Worm (Caenorhabditis elegans) whole organism, midembryonic: ENCODE results near the gene Y43F4A.1.

Experiments used
- T22C8.4 ChIP-seq: fragments of 200-800 bp; sonication (Bioruptor generic); IDR thresholded peaks from 2 replicates; pipeline ENCODE4 v1.3.6; 2022; ENCODE audit warnings: missing genetic modification characterization, missing compliant biosample characterization
- cog-1 ChIP-seq: sonication (generic microtip); optimal IDR thresholded peaks from 2 replicates; lab custom pipeline; 2016; ENCODE audit warnings: missing genetic modification characterization, missing compliant biosample characterization
- flt-1 ChIP-seq: fragments of 200-800 bp; sonication (Bioruptor generic); IDR thresholded peaks from 2 replicates; pipeline ENCODE4 v1.3.6; 2022; ENCODE audit warnings: missing genetic modification characterization, missing compliant biosample characterization
- klf-2 ChIP-seq: fragments of 200-800 bp; sonication (Bioruptor generic); conservative IDR thresholded peaks from 2 replicates; pipeline ENCODE4 v1.3.6; 2022; ENCODE audit warnings: missing genetic modification reagents, missing genetic modification characterization, missing compliant biosample characterization
- med-1 ChIP-seq: sonication (generic microtip); optimal IDR thresholded peaks from 2 replicates; lab custom pipeline; 2017; ENCODE audit warnings: missing genetic modification characterization, mild to moderate bottlenecking, missing compliant biosample characterization, antibody characterized with exemption, missing genetic modification reagents; ENCODE audit not compliant: insufficient read depth
- ref-1 ChIP-seq: fragments of 200-800 bp; sonication (Bioruptor generic); conservative IDR thresholded peaks from 2 replicates; pipeline ENCODE4 v1.3.6; 2022; ENCODE audit warnings: missing genetic modification reagents, missing genetic modification characterization, missing compliant biosample characterization
- tab-1 ChIP-seq: fragments of 200-800 bp; sonication (Bioruptor generic); IDR thresholded peaks from 2 replicates; pipeline ENCODE4 v1.3.6; 2022; ENCODE audit warnings: missing genetic modification characterization, missing compliant biosample characterization
- ztf-23 ChIP-seq: fragments of 200-800 bp; sonication (Bioruptor generic); IDR thresholded peaks from 2 replicates; pipeline ENCODE4 v1.3.6; 2022; ENCODE audit warnings: missing genetic modification reagents, missing genetic modification characterization, missing compliant biosample characterization
- ztf-29 ChIP-seq: fragments of 200-800 bp; sonication (Bioruptor generic); IDR thresholded peaks from 2 replicates; pipeline ENCODE4 v1.3.6; 2022; ENCODE audit warnings: missing genetic modification reagents, missing genetic modification characterization, missing compliant biosample characterization

Y43F4A.1 gene

DNA sequence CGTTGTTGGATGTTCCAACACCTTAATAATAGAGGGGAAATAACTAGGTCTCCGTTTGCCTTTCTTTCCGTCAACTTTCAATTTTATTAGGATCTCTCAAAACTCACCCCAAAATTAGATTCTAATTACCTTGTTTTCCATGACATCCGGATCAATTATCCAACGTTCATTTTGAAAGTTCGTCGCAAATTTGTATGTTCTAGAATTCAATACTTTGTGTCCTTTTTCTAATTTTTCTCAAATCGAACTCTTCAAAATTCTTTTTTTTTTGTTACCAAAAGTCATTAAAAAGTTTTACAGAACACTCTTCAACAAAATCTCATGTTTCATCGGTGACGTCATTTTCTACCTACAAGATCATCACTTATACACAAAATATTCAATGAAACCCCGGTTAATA is at the start of gene Y43F4A.1:
Y43F4A.1 (plus strand) TSS at position 301 of the 400 bp plus-strand sequence.
- TF ChIP-seq ref-1 (GFP tag; lab: Robert Waterston, UW): no peak
- no peak for TF ChIP-seq ztf-29 (GFP tag; lab: Robert Waterston, UW)
- TF ChIP-seq med-1: no peak
- TF ChIP-seq cog-1 (tag; lab: Kevin White, UChicago): no peak
- TF ChIP-seq ztf-23 (GFP tag; lab: Robert Waterston, UW): no peak
- no peak for TF ChIP-seq T22C8.4 (GFP tag; lab: Robert Waterston, UW)
- no peak for TF ChIP-seq flt-1 (GFP tag; lab: Robert Waterston, UW)
- TF ChIP-seq tab-1 (GFP tag; lab: Robert Waterston, UW): no peak
- TF ChIP-seq klf-2: no peak

DNA sequence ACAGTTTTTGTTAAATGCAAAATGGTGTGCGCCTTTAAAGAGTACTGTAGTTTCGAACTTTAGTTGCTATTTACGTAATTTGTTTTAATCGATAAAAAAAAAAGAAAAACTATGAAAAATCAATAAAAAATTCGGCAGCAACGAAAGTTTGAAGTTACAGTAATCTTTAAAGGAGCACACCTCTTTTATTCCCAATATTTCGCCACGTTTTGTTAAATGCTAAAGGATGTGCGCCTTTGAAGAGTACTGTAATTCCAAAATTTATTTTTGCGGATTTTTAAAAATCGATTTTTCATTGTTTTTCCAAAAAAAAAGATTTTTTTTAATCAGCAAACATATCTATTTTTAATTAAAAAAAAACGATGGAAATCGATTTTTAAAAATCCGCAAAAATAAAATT is 49.2 kb upstream of the Y43F4A.1 start:
- no peak for TF ChIP-seq cog-1 (tag; lab: Kevin White, UChicago)
- TF ChIP-seq ref-1 (GFP tag; lab: Robert Waterston, UW): no peak

DNA sequence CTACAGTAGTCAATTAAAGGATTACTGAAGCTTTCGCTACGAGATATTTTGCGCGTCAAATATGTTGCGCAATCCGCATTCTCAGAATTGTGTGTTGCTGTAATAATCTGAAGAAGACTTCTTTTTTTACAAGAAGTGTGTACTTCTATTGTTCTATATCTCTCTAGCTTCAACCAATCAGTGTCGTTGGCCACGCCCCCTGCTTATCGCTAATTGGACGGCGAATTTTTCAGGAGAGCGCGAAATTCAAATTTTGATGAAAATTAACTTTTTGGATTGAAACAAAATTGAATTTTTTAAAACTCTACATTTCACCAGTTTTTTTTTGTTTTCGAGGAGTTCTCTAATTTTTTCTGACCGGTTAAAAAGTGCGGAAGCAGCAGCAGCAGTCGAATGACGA is 46.0 kb upstream of the Y43F4A.1 start:
- TF ChIP-seq flt-1 (GFP tag; lab: Robert Waterston, UW) (no peak), tab-1 (GFP tag; lab: Robert Waterston, UW) (no peak), ztf-23 (GFP tag; lab: Robert Waterston, UW) (no peak)

DNA sequence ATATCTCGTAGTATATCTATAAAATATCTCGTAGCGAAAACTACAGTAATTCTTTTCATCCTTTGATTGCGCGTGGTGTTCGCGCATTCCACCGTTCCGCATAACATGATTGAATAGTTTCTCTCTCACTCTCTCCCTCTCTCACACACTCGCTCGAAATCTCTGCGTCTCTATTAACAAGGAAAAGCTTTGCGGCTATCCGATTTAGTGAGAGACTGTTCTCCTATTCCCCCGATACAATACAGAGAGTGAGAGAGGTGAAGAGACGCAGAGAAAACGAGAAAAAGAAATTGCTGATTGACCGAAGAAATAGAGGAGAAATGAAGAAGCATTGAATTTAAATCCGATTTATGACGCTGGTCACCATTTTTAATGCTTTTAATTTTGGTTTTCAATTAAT is 40.9 kb upstream of the Y43F4A.1 start:
- TF ChIP-seq cog-1 (tag; lab: Kevin White, UChicago) (peak; percentile 63), ztf-29 (GFP tag; lab: Robert Waterston, UW) (peak; percentile 74), ref-1 (GFP tag; lab: Robert Waterston, UW) (no peak), med-1 (no peak)

DNA sequence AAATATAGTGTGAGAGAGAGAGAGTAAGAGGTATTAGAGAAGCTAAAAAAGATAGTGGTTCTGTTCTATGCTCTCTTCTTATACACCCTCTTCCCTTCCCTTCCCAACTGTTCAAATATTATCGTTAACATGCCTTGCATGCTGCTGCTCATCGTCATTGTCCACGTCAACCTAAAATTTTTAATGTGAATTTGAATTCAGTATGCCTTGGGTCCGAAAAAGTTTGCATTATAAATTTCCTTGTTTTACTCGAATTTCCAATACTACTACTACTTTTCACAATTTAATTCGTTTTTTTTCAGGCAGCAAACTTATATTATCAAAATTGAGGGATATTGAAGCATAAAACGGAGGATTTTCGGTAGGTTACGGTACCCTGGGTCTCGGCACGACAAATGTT is 35.8 kb upstream of the Y43F4A.1 start, which contains the start of gene gly-5:
gly-5 (plus strand) TSS at position 301 of the 400 bp plus-strand sequence.
- TF ChIP-seq klf-2 (no peak), ztf-29 (GFP tag; lab: Robert Waterston, UW) (no peak)

DNA sequence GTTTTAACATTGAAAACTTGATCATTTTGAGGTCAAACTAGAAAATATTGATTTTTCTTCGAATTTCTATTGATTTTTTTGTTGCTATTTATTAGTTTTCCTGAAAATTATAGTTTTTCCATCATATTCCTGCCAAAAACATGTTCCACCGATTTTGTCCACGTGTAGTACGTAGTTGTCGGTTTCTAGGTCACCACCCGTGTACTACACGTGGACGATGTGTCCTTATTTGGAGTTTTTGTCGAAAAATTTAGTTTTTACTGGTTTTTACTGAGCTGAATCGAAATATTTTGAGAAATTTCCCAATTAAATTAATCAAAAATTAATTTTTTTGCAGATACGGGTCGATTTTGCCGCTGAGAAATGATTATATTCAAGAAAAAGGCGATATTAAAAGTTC is 35.1 kb upstream of the Y43F4A.1 start:
- TF ChIP-seq ztf-23 (GFP tag; lab: Robert Waterston, UW) (0 out of 2 replicates have a peak, but pooled peaks have one; percentile 47), cog-1 (tag; lab: Kevin White, UChicago) (peak; percentile 33), tab-1 (GFP tag; lab: Robert Waterston, UW) (no peak), T22C8.4 (GFP tag; lab: Robert Waterston, UW) (no peak)

DNA sequence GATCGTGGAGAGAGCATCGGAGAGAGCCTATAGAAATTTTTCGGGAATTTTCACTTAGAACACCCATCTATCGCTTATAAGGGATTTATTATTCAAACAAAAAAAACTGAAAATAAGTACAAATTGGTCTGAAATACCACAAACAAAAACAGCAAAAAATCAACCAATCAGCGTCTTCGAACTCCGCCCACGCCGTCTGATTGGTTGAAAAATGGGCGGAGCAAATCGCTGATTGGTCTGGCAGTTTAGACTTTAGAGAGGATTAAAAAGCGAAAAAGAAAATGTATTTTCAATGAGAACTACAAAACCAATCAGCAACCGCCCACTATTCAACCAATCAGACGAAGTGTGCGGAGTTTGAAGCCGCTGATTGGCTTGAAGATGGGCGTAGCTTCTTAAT is 21.8 kb upstream of the Y43F4A.1 start:
- TF ChIP-seq ztf-29 (GFP tag; lab: Robert Waterston, UW): no peak

DNA sequence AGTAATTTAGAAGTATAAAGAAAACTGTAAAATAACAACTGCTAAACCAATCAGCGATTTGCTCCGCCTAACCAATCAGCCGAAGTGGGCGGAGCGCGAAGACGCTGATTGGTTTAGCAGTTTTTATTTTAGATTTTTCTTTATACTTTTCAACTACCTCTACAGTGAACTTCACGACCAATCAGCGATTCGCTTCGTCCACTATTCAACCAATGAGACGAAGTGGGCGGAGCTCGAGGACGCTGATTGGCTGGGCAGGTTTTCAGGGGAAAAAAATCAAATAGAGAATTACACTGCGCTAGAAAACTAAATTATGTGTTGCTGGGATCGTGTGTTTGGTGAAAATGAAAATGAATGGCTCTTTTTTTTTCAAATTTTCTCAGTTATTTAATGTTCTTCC is 21.0 kb upstream of the Y43F4A.1 start:
- TF ChIP-seq ztf-29 (GFP tag; lab: Robert Waterston, UW): no peak
- no peak for TF ChIP-seq med-1
- TF ChIP-seq ref-1 (GFP tag; lab: Robert Waterston, UW): no peak
- TF ChIP-seq ztf-23 (GFP tag; lab: Robert Waterston, UW): no peak
- no peak for TF ChIP-seq T22C8.4 (GFP tag; lab: Robert Waterston, UW)
- TF ChIP-seq tab-1 (GFP tag; lab: Robert Waterston, UW): no peak

DNA sequence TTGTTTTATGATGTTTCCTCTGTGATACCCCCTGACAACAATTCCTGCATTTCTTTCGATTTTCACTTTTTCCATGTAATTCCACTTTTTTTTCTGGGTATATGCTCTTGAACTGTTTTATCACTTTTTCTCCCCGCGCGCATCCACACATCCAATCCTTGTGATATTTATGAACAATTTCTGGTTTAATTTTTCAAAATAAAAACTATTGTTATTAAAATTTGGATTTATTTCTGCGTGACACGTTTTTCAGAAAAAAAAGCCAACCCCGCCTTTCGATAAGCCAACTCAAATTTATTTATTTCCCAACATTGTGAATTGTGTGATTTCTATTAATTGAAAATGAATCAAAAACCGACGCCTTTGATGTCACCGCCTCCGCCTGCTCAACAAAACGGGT is 18.2 kb upstream of the Y43F4A.1 start, which contains the start of gene Y39E4B.11:
Y39E4B.11 (plus strand) TSS at position 301 of the 400 bp plus-strand sequence.
- TF ChIP-seq T22C8.4 (GFP tag; lab: Robert Waterston, UW) (no peak), klf-2 (no peak), flt-1 (GFP tag; lab: Robert Waterston, UW) (no peak), med-1 (no peak), ztf-23 (GFP tag; lab: Robert Waterston, UW) (no peak), tab-1 (GFP tag; lab: Robert Waterston, UW) (no peak), ztf-29 (GFP tag; lab: Robert Waterston, UW) (no peak), cog-1 (tag; lab: Kevin White, UChicago) (no peak), ref-1 (GFP tag; lab: Robert Waterston, UW) (no peak)

DNA sequence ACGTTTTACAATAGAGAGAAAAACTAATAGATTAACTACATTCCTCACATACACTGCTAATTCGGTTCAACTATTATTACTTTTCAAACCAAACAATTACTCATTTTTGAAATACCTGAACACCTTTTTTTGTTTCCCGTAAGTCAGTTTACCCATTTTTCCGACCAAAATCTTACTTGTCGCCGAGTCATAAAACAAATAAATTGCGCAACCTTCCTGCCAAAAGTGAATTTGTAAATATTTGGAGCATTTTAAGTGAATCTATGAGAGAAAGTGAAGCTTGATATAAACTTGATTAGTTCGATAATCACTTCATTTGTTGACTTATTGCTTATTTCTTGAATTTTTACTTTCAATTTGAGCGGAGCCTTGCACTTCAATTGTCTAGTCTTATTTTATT is 13.9 kb upstream of the Y43F4A.1 start:
- TF ChIP-seq T22C8.4 (GFP tag; lab: Robert Waterston, UW) (no peak), ref-1 (GFP tag; lab: Robert Waterston, UW) (no peak), cog-1 (tag; lab: Kevin White, UChicago) (no peak), klf-2 (no peak), tab-1 (GFP tag; lab: Robert Waterston, UW) (no peak), ztf-23 (GFP tag; lab: Robert Waterston, UW) (no peak), ztf-29 (GFP tag; lab: Robert Waterston, UW) (no peak), med-1 (no peak), flt-1 (GFP tag; lab: Robert Waterston, UW) (no peak)

DNA sequence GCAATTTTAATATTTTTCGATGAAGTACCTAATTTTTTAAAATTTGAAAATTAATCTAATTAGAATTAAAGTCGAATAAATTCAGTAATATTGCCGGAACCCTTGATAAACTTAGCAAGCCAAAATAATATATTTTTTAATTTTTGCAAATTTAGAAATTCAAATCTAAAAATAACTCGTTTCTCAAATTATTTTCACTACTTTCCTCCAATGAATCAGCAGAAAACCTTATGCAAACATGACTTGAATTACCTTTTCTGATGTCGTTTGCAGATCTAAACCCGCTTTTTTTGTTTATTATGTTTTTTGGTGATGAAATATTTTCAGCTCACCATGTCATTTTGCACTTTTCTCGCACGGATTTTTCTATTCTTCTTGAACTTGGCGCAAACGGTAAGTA is 10.5 kb upstream of the Y43F4A.1 start, which contains the start of gene tsp-3:
tsp-3 (plus strand) TSS at position 301 of the 400 bp plus-strand sequence.
- no peak for TF ChIP-seq cog-1 (tag; lab: Kevin White, UChicago)
- TF ChIP-seq klf-2: no peak
- no peak for TF ChIP-seq med-1
- no peak for TF ChIP-seq T22C8.4 (GFP tag; lab: Robert Waterston, UW)
- TF ChIP-seq ref-1 (GFP tag; lab: Robert Waterston, UW): no peak
- no peak for TF ChIP-seq ztf-23 (GFP tag; lab: Robert Waterston, UW)
- TF ChIP-seq tab-1 (GFP tag; lab: Robert Waterston, UW): no peak
- TF ChIP-seq flt-1 (GFP tag; lab: Robert Waterston, UW): no peak
- no peak for TF ChIP-seq ztf-29 (GFP tag; lab: Robert Waterston, UW)
